Worm (Caenorhabditis elegans): ENCODE measurements around the gene lgc-47.
A peak's percentile ranks its signal among the peaks of the same experiment; 100 is the strongest.

lgc-47 gene

ce11 chrX:9789110-9789509 lies 18.4 kb downstream of the lgc-47 start, which contains the start of gene F36G3.1:
Gene F36G3.1, minus strand, starts transcription at chrX:9789210.
- TF ChIP-seq efl-1 (optimal IDR thresholded peaks at IDR 0.05) (no peak), efl-1 (GFP tag; optimal IDR thresholded peaks at IDR 0.05 in 1 of 2) (peak in 1 of 2 experiments; percentile 36), Y116A8C.19 (tag; optimal IDR thresholded peaks at IDR 0.05; ENCODE audit: borderline replicate concordance) (no peak)

ce11 chrX:9785865-9786264 lies 21.6 kb downstream of the lgc-47 start:
- TF ChIP-seq grh-1 (GFP tag; IDR thresholded peaks at IDR 0.05): no peak
- TF ChIP-seq lin-13 (GFP tag; optimal IDR thresholded peaks at IDR 0.05): no peak
- TF ChIP-seq nhr-47 (tag; optimal IDR thresholded peaks at IDR 0.05): no peak
- TF ChIP-seq fkh-4 (tag; optimal IDR thresholded peaks at IDR 0.05; ENCODE audit: borderline replicate concordance): no peak
- TF ChIP-seq ztf-11 (tag; optimal IDR thresholded peaks at IDR 0.05): no peak
- no peak for TF ChIP-seq ceh-88 (GFP tag; IDR thresholded peaks at IDR 0.05)
- TF ChIP-seq nhr-20 (tag; optimal IDR thresholded peaks at IDR 0.05): no peak
- no peak for TF ChIP-seq efl-3 (GFP tag; optimal IDR thresholded peaks at IDR 0.05)
- peak; percentile 94 for TF ChIP-seq blmp-1 (tag; optimal IDR thresholded peaks at IDR 0.05)
- TF ChIP-seq mab-9 (GFP tag; IDR thresholded peaks at IDR 0.05): no peak
- no peak for TF ChIP-seq lin-35 (GFP tag; optimal IDR thresholded peaks at IDR 0.05)
- TF ChIP-seq rnt-1 (tag; optimal IDR thresholded peaks at IDR 0.05): no peak
- no peak for TF ChIP-seq nhr-19 (GFP tag; conservative IDR thresholded peaks at IDR 0.05)
- no peak for TF ChIP-seq zag-1 (tag; optimal IDR thresholded peaks at IDR 0.05)
- TF ChIP-seq fos-1 (tag; optimal IDR thresholded peaks at IDR 0.05): no peak
- peak; percentile 65 for TF ChIP-seq mep-1 (tag; optimal IDR thresholded peaks at IDR 0.05)
- no peak for TF ChIP-seq F16B12.6 (tag; optimal IDR thresholded peaks at IDR 0.05)
- peak in 1 of 6 experiments; percentile 14 for TF ChIP-seq elt-3 (tag; optimal IDR thresholded peaks at IDR 0.05)
- TF ChIP-seq aha-1 (tag; optimal IDR thresholded peaks at IDR 0.05): no peak
- no peak for TF ChIP-seq nhr-237 (tag; optimal IDR thresholded peaks at IDR 0.05)
- no peak for TF ChIP-seq efl-1 (optimal IDR thresholded peaks at IDR 0.05)
- TF ChIP-seq efl-1 (GFP tag; optimal IDR thresholded peaks at IDR 0.05 in 1 of 2): no peak
- no peak for TF ChIP-seq ceh-63 (GFP tag; optimal IDR thresholded peaks at IDR 0.05)
- TF ChIP-seq hlh-4 (tag; optimal IDR thresholded peaks at IDR 0.05): no peak
- no peak for TF ChIP-seq C16A3.4 (tag; optimal IDR thresholded peaks at IDR 0.05)
- TF ChIP-seq nhr-71 (tag; optimal IDR thresholded peaks at IDR 0.05): no peak
- no peak for TF ChIP-seq hlh-17 (GFP tag; optimal IDR thresholded peaks at IDR 0.05; ENCODE audit: borderline replicate concordance)
- no peak for TF ChIP-seq egl-27 (tag; optimal IDR thresholded peaks at IDR 0.05)
- TF ChIP-seq Y116A8C.19 (tag; optimal IDR thresholded peaks at IDR 0.05; ENCODE audit: borderline replicate concordance): no peak
- TF ChIP-seq nhr-85 (tag): no peak
- TF ChIP-seq mef-2 (tag; optimal IDR thresholded peaks at IDR 0.05): no peak
- TF ChIP-seq elt-2 (tag; optimal IDR thresholded peaks at IDR 0.05): no peak
- TF ChIP-seq lin-14 (GFP tag; optimal IDR thresholded peaks at IDR 0.05): peak; percentile 61
- TF ChIP-seq ceh-82 (tag; optimal IDR thresholded peaks at IDR 0.05): no peak
- no peak for TF ChIP-seq mdl-1 (tag; optimal IDR thresholded peaks at IDR 0.05)
- TF ChIP-seq lsy-2 (tag; optimal IDR thresholded peaks at IDR 0.05): peak in 1 of 2 experiments; percentile 8
- no peak for TF ChIP-seq ets-5 (GFP tag; IDR thresholded peaks at IDR 0.05)
- peak; percentile 0 for TF ChIP-seq unc-130 (tag; optimal IDR thresholded peaks at IDR 0.05)
- TF ChIP-seq nhr-76 (tag; optimal IDR thresholded peaks at IDR 0.05): no peak
- TF ChIP-seq unc-98 (GFP tag; IDR thresholded peaks at IDR 0.05): no peak
- TF ChIP-seq snu-23 (GFP tag; optimal IDR thresholded peaks at IDR 0.05): peak; percentile 31
- no peak for TF ChIP-seq snpc-4 (tag; optimal IDR thresholded peaks at IDR 0.05)
- no peak for TF ChIP-seq egl-13 (tag; optimal IDR thresholded peaks at IDR 0.05)
- TF ChIP-seq tbx-2 (tag; optimal IDR thresholded peaks at IDR 0.05): peak; percentile 8
- no peak for TF ChIP-seq pqm-1 (tag; optimal IDR thresholded peaks at IDR 0.05)
- TF ChIP-seq zip-4 (GFP tag; optimal IDR thresholded peaks at IDR 0.05): no peak
- TF ChIP-seq lin-39 (tag; optimal IDR thresholded peaks at IDR 0.05): no peak
- no peak for TF ChIP-seq vab-15 (tag; optimal IDR thresholded peaks at IDR 0.05)

All from whole organism, L1 larva.